Worm (Caenorhabditis elegans) whole organism, late embryonic: ENCODE measurements around the gene vglu-2.
"Not testable (repeated sequence)": the region's sequence is repeated elsewhere in the genome, so short reads cannot be mapped to it uniquely, and the experiment has no call there.

Experiments
- F13H6.1 ChIP-seq: sonication (generic microtip); optimal IDR thresholded peaks from 2 replicates; lab custom pipeline; 2016; ENCODE audit warnings: missing genetic modification characterization, missing compliant biosample characterization
- K02D7.2 ChIP-seq: sonication (generic microtip); optimal IDR thresholded peaks from 2 replicates; lab custom pipeline; 2017; ENCODE audit warnings: mild to moderate bottlenecking, missing genetic modification characterization, missing compliant biosample characterization
- K09A11.1 ChIP-seq: sonication (generic microtip); optimal IDR thresholded peaks from 2 replicates; lab custom pipeline; 2017; ENCODE audit warnings: antibody characterized with exemption, mild to moderate bottlenecking, missing genetic modification characterization, missing compliant biosample characterization; ENCODE audit not compliant: insufficient read depth
- ahr-1 ChIP-seq: sonication (generic microtip); optimal IDR thresholded peaks from 2 replicates; lab custom pipeline; 2016; ENCODE audit warnings: missing genetic modification characterization, missing compliant biosample characterization
- ama-1 ChIP-seq: fragments of 150-350 bp; optimal IDR thresholded peaks from 2 replicates; lab custom pipeline; 2014
- ceh-14 ChIP-seq: sonication (generic microtip); optimal IDR thresholded peaks from 2 replicates; lab custom pipeline; 2016; ENCODE audit warnings: missing genotype, missing genetic modification characterization, missing compliant biosample characterization
- ceh-18 ChIP-seq: sonication (generic microtip); optimal IDR thresholded peaks from 2 replicates; lab custom pipeline; 2016; ENCODE audit warnings: missing genetic modification characterization, missing compliant biosample characterization
- ceh-2 ChIP-seq: sonication (generic microtip); optimal IDR thresholded peaks from 2 replicates; lab custom pipeline; 2016; ENCODE audit warnings: missing genotype, missing genetic modification characterization, missing compliant biosample characterization
- ceh-22 ChIP-seq: sonication (generic microtip); optimal IDR thresholded peaks from 2 replicates; lab custom pipeline; 2017; ENCODE audit warnings: missing biosample characterization, missing genetic modification characterization
- ceh-30 ChIP-seq: fragments of 150-350 bp; optimal IDR thresholded peaks from 2 replicates; lab custom pipeline; 2014; ENCODE audit warnings: missing biosample characterization, missing genetic modification characterization
- ceh-31 ChIP-seq: sonication (generic microtip); optimal IDR thresholded peaks from 2 replicates; lab custom pipeline; 2016; ENCODE audit warnings: missing genetic modification characterization, missing compliant biosample characterization
- ceh-48 ChIP-seq: sonication (generic microtip); optimal IDR thresholded peaks from 2 replicates; lab custom pipeline; 2016; ENCODE audit warnings: missing genetic modification characterization, inconsistent platforms, missing compliant biosample characterization
- che-1 ChIP-seq: sonication (generic microtip); optimal IDR thresholded peaks from 2 replicates; lab custom pipeline; 2016; ENCODE audit warnings: mild to moderate bottlenecking, missing genetic modification characterization, missing compliant biosample characterization
- elt-4 ChIP-seq: sonication (generic microtip); optimal IDR thresholded peaks from 2 replicates; lab custom pipeline; 2016; ENCODE audit warnings: missing genetic modification characterization, missing compliant biosample characterization
- ets-4 ChIP-seq: sonication (generic microtip); optimal IDR thresholded peaks from 2 replicates; lab custom pipeline; 2016; ENCODE audit warnings: missing genetic modification characterization, missing compliant biosample characterization
- eyg-1 ChIP-seq: sonication (generic microtip); optimal IDR thresholded peaks from 2 replicates; lab custom pipeline; 2016; ENCODE audit warnings: missing genotype, missing genetic modification characterization, missing compliant biosample characterization
- fax-1 ChIP-seq: sonication (generic microtip); optimal IDR thresholded peaks from 2 replicates; lab custom pipeline; 2016; ENCODE audit warnings: missing genotype, missing genetic modification characterization, missing compliant biosample characterization
- fkh-10 ChIP-seq: fragments of 150-350 bp; optimal IDR thresholded peaks from 2 replicates; lab custom pipeline; 2014; ENCODE audit warnings: missing biosample characterization, missing genetic modification reagents, missing genetic modification characterization
- fkh-6 ChIP-seq: sonication (generic microtip); optimal IDR thresholded peaks from 2 replicates; lab custom pipeline; 2016; ENCODE audit warnings: missing genetic modification characterization, missing compliant biosample characterization
- gmeb-2 ChIP-seq: sonication (generic microtip); optimal IDR thresholded peaks from 2 replicates; lab custom pipeline; 2016; ENCODE audit warnings: missing genetic modification characterization, inconsistent platforms, missing compliant biosample characterization
- hlh-15 ChIP-seq: sonication (generic microtip); optimal IDR thresholded peaks from 2 replicates; lab custom pipeline; 2016; ENCODE audit warnings: missing genetic modification characterization, missing compliant biosample characterization
- hlh-8 ChIP-seq: sonication (generic microtip); optimal IDR thresholded peaks from 2 replicates; lab custom pipeline; 2016; ENCODE audit warnings: missing genotype, missing genetic modification characterization, missing compliant biosample characterization
- madf-2 ChIP-seq: sonication (generic microtip); optimal IDR thresholded peaks from 2 replicates; lab custom pipeline; 2017; ENCODE audit warnings: missing genetic modification characterization, missing compliant biosample characterization
- mec-3 ChIP-seq: sonication (generic microtip); optimal IDR thresholded peaks from 2 replicates; lab custom pipeline; 2016; ENCODE audit warnings: borderline replicate concordance, missing genetic modification characterization, missing compliant biosample characterization
- nfya-1 ChIP-seq: sonication (generic microtip); optimal IDR thresholded peaks from 2 replicates; lab custom pipeline; 2017; ENCODE audit warnings: missing genetic modification characterization, mild to moderate bottlenecking, missing compliant biosample characterization, antibody characterized with exemption, moderate library complexity
- nhr-11 ChIP-seq: fragments of 150-350 bp; optimal IDR thresholded peaks from 2 replicates; lab custom pipeline; 2014; ENCODE audit warnings: missing biosample characterization, missing genetic modification characterization
- nhr-232 ChIP-seq: sonication (generic microtip); optimal IDR thresholded peaks from 2 replicates; lab custom pipeline; 2016; ENCODE audit warnings: missing genetic modification characterization, missing compliant biosample characterization
- odd-2 ChIP-seq: sonication (generic microtip); optimal IDR thresholded peaks from 2 replicates; lab custom pipeline; 2017; ENCODE audit warnings: antibody characterized with exemption, mild to moderate bottlenecking, missing genetic modification characterization, missing compliant biosample characterization
- pag-3 ChIP-seq: sonication (generic microtip); optimal IDR thresholded peaks from 2 replicates; lab custom pipeline; 2016; ENCODE audit warnings: missing compliant biosample characterization, missing genetic modification characterization, borderline replicate concordance
- pax-1 ChIP-seq: fragments of 150-350 bp; optimal IDR thresholded peaks from 2 replicates; lab custom pipeline; 2014; ENCODE audit warnings: missing biosample characterization, missing genetic modification characterization
- pha-2 ChIP-seq: sonication (generic microtip); optimal IDR thresholded peaks from 2 replicates; lab custom pipeline; 2017; ENCODE audit warnings: mild to moderate bottlenecking, missing genetic modification characterization, missing compliant biosample characterization
- pha-4 ChIP-seq: fragments of 150-350 bp; optimal IDR thresholded peaks from 2 replicates; lab custom pipeline; 2018; ENCODE audit warnings: missing biosample characterization, missing genetic modification reagents, missing genetic modification characterization
- pqm-1 ChIP-seq: sonication (generic microtip); optimal IDR thresholded peaks from 2 replicates; lab custom pipeline; 2016; ENCODE audit warnings: missing genetic modification characterization, missing compliant biosample characterization
- ref-2 ChIP-seq: sonication (generic microtip); optimal IDR thresholded peaks from 2 replicates; lab custom pipeline; 2016; ENCODE audit warnings: missing genetic modification characterization, missing compliant biosample characterization
- sdc-2 ChIP-seq: sonication (generic microtip); optimal IDR thresholded peaks from 2 replicates; lab custom pipeline; 2016; ENCODE audit warnings: missing genotype, missing genetic modification characterization, missing compliant biosample characterization
- sox-4 ChIP-seq: sonication (generic microtip); optimal IDR thresholded peaks from 2 replicates; lab custom pipeline; 2017; ENCODE audit warnings: mild to moderate bottlenecking, missing genetic modification characterization, inconsistent platforms, missing compliant biosample characterization
- syd-9 ChIP-seq: sonication (generic microtip); optimal IDR thresholded peaks from 2 replicates; lab custom pipeline; 2016; ENCODE audit warnings: mild to moderate bottlenecking, missing genetic modification characterization, moderate library complexity, missing compliant biosample characterization
- tbx-2 ChIP-seq: sonication (generic microtip); optimal IDR thresholded peaks from 2 replicates; lab custom pipeline; 2016; ENCODE audit warnings: missing genetic modification characterization, missing compliant biosample characterization
- tbx-7 ChIP-seq: sonication (generic microtip); optimal IDR thresholded peaks from 2 replicates; lab custom pipeline; 2016; ENCODE audit warnings: missing genotype, missing genetic modification characterization, missing compliant biosample characterization
- ttx-3 ChIP-seq: sonication (generic microtip); optimal IDR thresholded peaks from 2 replicates; lab custom pipeline; 2016; ENCODE audit warnings: missing genetic modification reagents, missing genetic modification characterization, missing compliant biosample characterization
- unc-3 ChIP-seq, 2 experiments: fragments of 200-800 bp in 1 of 2; sonication (Bioruptor generic) in 1 of 2; sonication (generic microtip) in 1 of 2; conservative IDR thresholded peaks in 1 of 2; optimal IDR thresholded peaks in 1 of 2; 2 replicates each; pipeline versions ENCODE4 v1.3.6 to Lab custom; 2016 to 2022; ENCODE audit warnings: missing compliant biosample characterization in 2 of 2, missing genetic modification characterization in 2 of 2, missing genetic modification reagents in 1 of 2
- unc-42 ChIP-seq: sonication (generic microtip); optimal IDR thresholded peaks from 2 replicates; lab custom pipeline; 2016; ENCODE audit warnings: missing genotype, missing genetic modification characterization, missing compliant biosample characterization
- unc-55 ChIP-seq: sonication (generic microtip); optimal IDR thresholded peaks from 2 replicates; lab custom pipeline; 2017; ENCODE audit warnings: missing biosample characterization, missing genetic modification reagents, missing genetic modification characterization
- unc-86 ChIP-seq: sonication (generic microtip); optimal IDR thresholded peaks from 2 replicates; lab custom pipeline; 2016; ENCODE audit warnings: missing genetic modification characterization, missing compliant biosample characterization
- zip-5 ChIP-seq: sonication (generic microtip); optimal IDR thresholded peaks from 2 replicates; lab custom pipeline; 2016; ENCODE audit warnings: missing genetic modification characterization, missing compliant biosample characterization

The vglu-2 gene

ce11 chrIII:10258641-10259040, 36.3 kb upstream of the vglu-2 start, which contains the start of gene rip-1:
rip-1 (minus strand) TSS chrIII:10258741.
- TF ChIP-seq mec-3 (no peak), nfya-1 (tag; lab: Kevin White, UChicago) (no peak)

- TF ChIP-seq ahr-1 (tag; lab: Kevin White, UChicago) (no peak), ceh-2 (no peak), pag-3 (tag; lab: Kevin White, UChicago) (no peak), eyg-1 (tag; lab: Kevin White, UChicago) (no peak), ets-4 (tag; lab: Kevin White, UChicago) (no peak), ceh-48 (no peak), sdc-2 (no peak), pha-2 (tag; lab: Kevin White, UChicago) (no peak), gmeb-2 (no peak), elt-4 (tag; lab: Kevin White, UChicago) (no peak), pqm-1 (tag; lab: Kevin White, UChicago) (no peak), tbx-2 (tag; lab: Kevin White, UChicago) (no peak), zip-5 (no peak), nhr-11 (no peak), ama-1 (lab: Kevin White, UChicago) (no peak)
Measured at ce11 chrIII:10261256-10261655, 33.7 kb upstream of the vglu-2 start.

ce11 chrIII:10261682-10262081, 33.3 kb upstream of the vglu-2 start, which contains the start of gene bbs-5:
bbs-5 (minus strand) TSS chrIII:10261782.
- TF ChIP-seq ceh-18 (tag; lab: Kevin White, UChicago) (no peak), K02D7.2 (tag; lab: Kevin White, UChicago) (no peak), unc-42 (tag; lab: Kevin White, UChicago) (no peak), syd-9 (tag; lab: Kevin White, UChicago) (no peak), ceh-30 (tag; lab: Kevin White, UChicago) (no peak), tbx-2 (tag; lab: Kevin White, UChicago) (no peak), sox-4 (tag; lab: Kevin White, UChicago) (no peak), hlh-8 (tag; lab: Kevin White, UChicago) (no peak), sdc-2 (no peak), ceh-14 (tag; lab: Kevin White, UChicago) (no peak), hlh-15 (tag; lab: Kevin White, UChicago) (no peak), nhr-232 (tag; lab: Kevin White, UChicago) (no peak), pha-4 (no peak), gmeb-2 (no peak)
- TF ChIP-seq, all 69 proteins: peak for 0

ce11 chrIII:10266824-10267223, 28.1 kb upstream of the vglu-2 start, which contains the start of gene inpp-4B:
inpp-4B (minus strand) TSS chrIII:10266877.
- TF ChIP-seq odd-2 (tag; lab: Kevin White, UChicago); eyg-1 (tag; lab: Kevin White, UChicago); pha-4: not testable (repeated sequence)

- TF ChIP-seq K02D7.2 (tag; lab: Kevin White, UChicago) (no peak), ttx-3 (tag; lab: Kevin White, UChicago) (no peak), K09A11.1 (no peak), pax-1 (tag; lab: Kevin White, UChicago) (no peak), fkh-6 (tag; lab: Kevin White, UChicago) (peak; percentile 31), unc-3 (GFP tag; conservative IDR thresholded peaks at IDR 0.05; lab: Robert Waterston, UW) (peak; percentile 71), unc-3 (tag; optimal IDR thresholded peaks at IDR 0.05; lab: Kevin White, UChicago) (no peak), gmeb-2 (no peak), unc-86 (tag; lab: Kevin White, UChicago) (no peak), unc-55 (no peak), ahr-1 (tag; lab: Kevin White, UChicago) (no peak), ref-2 (tag; lab: Kevin White, UChicago) (peak; percentile 42), che-1 (tag; lab: Kevin White, UChicago) (no peak), fax-1 (tag; lab: Kevin White, UChicago) (peak; percentile 10), madf-2 (tag; lab: Kevin White, UChicago) (no peak), ama-1 (lab: Kevin White, UChicago) (no peak), ceh-30 (tag; lab: Kevin White, UChicago) (no peak), pha-4 (no peak), hlh-8 (tag; lab: Kevin White, UChicago) (no peak), tbx-7 (tag; lab: Kevin White, UChicago) (peak; percentile 72), ceh-22 (tag; lab: Kevin White, UChicago) (no peak), hlh-15 (tag; lab: Kevin White, UChicago) (no peak), ceh-31 (tag; lab: Kevin White, UChicago) (peak; percentile 94), F13H6.1 (tag; lab: Kevin White, UChicago) (peak; percentile 28), fkh-10 (no peak)
Measured at ce11 chrIII:10270778-10271307, 24.1 kb upstream of the vglu-2 start, which contains the start of gene cnk-1. cnk-1 (plus strand) TSS chrIII:10271257.
